Fruit fly (Drosophila melanogaster) whole organism, prepupa: ENCODE data around the gene RpL27.

ENCODE experiments used
- Blimp-1 ChIP-seq: fragments of 200-800 bp; sonication (Bioruptor generic); optimal IDR thresholded peaks from 3 replicates; lab custom pipeline; 2017; ENCODE audit warnings: missing biosample characterization, missing genetic modification characterization, mild to moderate bottlenecking, moderate library complexity, missing genetic modification reagents
- CG10669 ChIP-seq: fragments of 200-800 bp; sonication (Bioruptor generic); optimal IDR thresholded peaks from 3 replicates; lab custom pipeline; 2018; ENCODE audit warnings: missing biosample characterization, mild to moderate bottlenecking, missing genetic modification characterization, moderate library complexity
- CG11294 ChIP-seq: fragments of 200-800 bp; sonication (Bioruptor generic); IDR thresholded peaks from 2 replicates; pipeline ENCODE4 v1.3.6; 2022; ENCODE audit warnings: missing biosample characterization, missing genetic modification characterization
- CG1621 ChIP-seq: fragments of 200-800 bp; sonication (Bioruptor generic); optimal IDR thresholded peaks from 3 replicates; lab custom pipeline; 2018; ENCODE audit warnings: missing biosample characterization, mild to moderate bottlenecking, missing genetic modification characterization
- CG3032 ChIP-seq: fragments of 200-800 bp; optimal IDR thresholded peaks from 2 replicates; lab custom pipeline; 2019; ENCODE audit warnings: missing biosample characterization, mild to moderate bottlenecking, missing genetic modification characterization, moderate library complexity
- CG31627 ChIP-seq: fragments of 200-800 bp; sonication (Bioruptor generic); optimal IDR thresholded peaks from 3 replicates; lab custom pipeline; 2016; ENCODE audit warnings: missing biosample characterization, missing genetic modification characterization
- CG32006 ChIP-seq: fragments of 200-800 bp; sonication (Bioruptor generic); optimal IDR thresholded peaks from 3 replicates; lab custom pipeline; 2017; ENCODE audit warnings: missing biosample characterization, mild to moderate bottlenecking, missing genetic modification characterization
- CG34406 ChIP-seq: fragments of 200-800 bp; sonication (Bioruptor generic); optimal IDR thresholded peaks from 3 replicates; lab custom pipeline; 2016; ENCODE audit warnings: missing biosample characterization, missing genetic modification characterization
- CG3919 ChIP-seq: fragments of 200-800 bp; sonication (Bioruptor generic); optimal IDR thresholded peaks from 3 replicates; lab custom pipeline; 2016; ENCODE audit warnings: missing biosample characterization, missing genetic modification characterization
- CG4318 ChIP-seq: fragments of 200-800 bp; sonication (Bioruptor generic); optimal IDR thresholded peaks from 3 replicates; lab custom pipeline; 2017; ENCODE audit warnings: missing biosample characterization, mild to moderate bottlenecking, missing genetic modification characterization
- CG6163 ChIP-seq: fragments of 200-800 bp; sonication (Bioruptor generic); IDR thresholded peaks from 3 replicates; pipeline ENCODE4 v1.3.6; 2022; ENCODE audit warnings: missing biosample characterization, missing genetic modification characterization
- CG6276 ChIP-seq: fragments of 200-800 bp; sonication (Bioruptor generic); optimal IDR thresholded peaks from 2 replicates; lab custom pipeline; 2017; ENCODE audit warnings: missing biosample characterization, mild to moderate bottlenecking, missing genetic modification characterization
- CG6792 ChIP-seq: fragments of 200-800 bp; sonication (Bioruptor generic); optimal IDR thresholded peaks from 3 replicates; lab custom pipeline; 2016; ENCODE audit warnings: missing biosample characterization, missing genetic modification characterization
- CG6808 ChIP-seq: fragments of 200-800 bp; sonication (Bioruptor generic); optimal IDR thresholded peaks from 3 replicates; lab custom pipeline; 2017; ENCODE audit warnings: missing biosample characterization, missing genetic modification characterization, mild to moderate bottlenecking, moderate library complexity, missing genetic modification reagents
- CG6854 ChIP-seq: fragments of 200-800 bp; sonication (Bioruptor generic); optimal IDR thresholded peaks from 2 replicates; lab custom pipeline; 2017; ENCODE audit warnings: missing biosample characterization, mild to moderate bottlenecking, missing genetic modification characterization
- CG8119 ChIP-seq: fragments of 200-800 bp; sonication (Bioruptor generic); IDR thresholded peaks from 3 replicates; pipeline ENCODE4 v1.3.6; 2022; ENCODE audit warnings: missing biosample characterization, missing genetic modification characterization
- CG8632 ChIP-seq: fragments of 200-800 bp; sonication (Bioruptor generic); optimal IDR thresholded peaks from 3 replicates; lab custom pipeline; 2016; ENCODE audit warnings: missing biosample characterization, missing genetic modification characterization
- Eip75B ChIP-seq: fragments of 200-800 bp; sonication (Bioruptor generic); optimal IDR thresholded peaks from 3 replicates; lab custom pipeline; 2016; ENCODE audit warnings: missing biosample characterization, missing genetic modification characterization
- Eip78C ChIP-seq: fragments of 200-800 bp; sonication (Bioruptor generic); peaks from one replicate; lab custom pipeline; 2016; ENCODE audit warnings: missing biosample characterization, missing genetic modification characterization
- Eip93F ChIP-seq: fragments of 200-800 bp; sonication (Bioruptor generic); optimal IDR thresholded peaks from 2 replicates; lab custom pipeline; 2016; ENCODE audit warnings: missing biosample characterization, mild to moderate bottlenecking, missing genetic modification characterization
- Ets96B ChIP-seq: fragments of 200-800 bp; optimal IDR thresholded peaks from 2 replicates; lab custom pipeline; 2019; ENCODE audit warnings: missing biosample characterization, mild to moderate bottlenecking, missing genetic modification characterization, moderate library complexity
- Gug ChIP-seq: fragments of 200-800 bp; sonication (Bioruptor generic); IDR thresholded peaks from 2 replicates; pipeline ENCODE4 v1.3.6; 2022; ENCODE audit warnings: missing biosample characterization, missing genetic modification characterization
- Hr38 ChIP-seq: sonication (Bioruptor generic); optimal IDR thresholded peaks from 2 replicates; lab custom pipeline; 2016; ENCODE audit warnings: missing biosample characterization, missing genetic modification characterization
- Hr4 ChIP-seq: fragments of 200-800 bp; sonication (Bioruptor generic); optimal IDR thresholded peaks from 3 replicates; lab custom pipeline; 2016; ENCODE audit warnings: missing biosample characterization, missing genetic modification characterization
- Lpt ChIP-seq: fragments of 200-800 bp; sonication (Bioruptor generic); optimal IDR thresholded peaks from 3 replicates; lab custom pipeline; 2016; ENCODE audit warnings: missing biosample characterization, missing genetic modification characterization
- Met ChIP-seq: fragments of 200-800 bp; sonication (Bioruptor generic); optimal IDR thresholded peaks from 3 replicates; lab custom pipeline; 2016; ENCODE audit warnings: missing biosample characterization, missing genetic modification characterization
- OdsH ChIP-seq: fragments of 200-800 bp; sonication (Bioruptor generic); optimal IDR thresholded peaks from 3 replicates; lab custom pipeline; 2016; ENCODE audit warnings: missing biosample characterization, missing genetic modification characterization
- Smox ChIP-seq: fragments of 200-800 bp; sonication (Bioruptor generic); optimal IDR thresholded peaks from 3 replicates; lab custom pipeline; 2016; ENCODE audit warnings: missing biosample characterization, missing genetic modification characterization
- Sox102F ChIP-seq: fragments of 200-800 bp; sonication (Bioruptor generic); optimal IDR thresholded peaks from 2 replicates; lab custom pipeline; 2016; ENCODE audit warnings: missing biosample characterization, mild to moderate bottlenecking, missing genetic modification characterization
- Sox14 ChIP-seq: fragments of 200-800 bp; sonication (Bioruptor generic); optimal IDR thresholded peaks from 3 replicates; lab custom pipeline; 2016; ENCODE audit warnings: missing biosample characterization, missing genetic modification characterization
- achi ChIP-seq: fragments of 200-800 bp; sonication (Bioruptor generic); optimal IDR thresholded peaks from 3 replicates; lab custom pipeline; 2016; ENCODE audit warnings: missing biosample characterization, missing genetic modification characterization
- acj6 ChIP-seq: fragments of 200-800 bp; sonication (Bioruptor generic); optimal IDR thresholded peaks from 3 replicates; lab custom pipeline; 2016; ENCODE audit warnings: missing biosample characterization, missing genetic modification characterization
- cyc ChIP-seq: fragments of 200-800 bp; sonication (Bioruptor generic); optimal IDR thresholded peaks from 3 replicates; lab custom pipeline; 2016; ENCODE audit warnings: missing biosample characterization, missing genetic modification characterization
- dsx ChIP-seq: fragments of 200-800 bp; optimal IDR thresholded peaks from 3 replicates; lab custom pipeline; 2019; ENCODE audit warnings: missing biosample characterization, mild to moderate bottlenecking, missing genetic modification characterization, moderate library complexity; ENCODE audit not compliant: poor library complexity, severe bottlenecking
- eg ChIP-seq: fragments of 200-800 bp; sonication (Bioruptor generic); IDR thresholded peaks from 3 replicates; pipeline ENCODE4 v1.3.6; 2022; ENCODE audit warnings: missing biosample characterization, missing genetic modification characterization
- esn ChIP-seq: fragments of 200-800 bp; sonication (Bioruptor generic); optimal IDR thresholded peaks from 2 replicates; lab custom pipeline; 2016; ENCODE audit warnings: missing biosample characterization, mild to moderate bottlenecking, missing genetic modification characterization, moderate library complexity
- fd85E ChIP-seq: fragments of 200-800 bp; sonication (Bioruptor generic); optimal IDR thresholded peaks from 3 replicates; lab custom pipeline; 2016; ENCODE audit warnings: missing biosample characterization, missing genetic modification characterization
- fkh ChIP-seq: fragments of 200-800 bp; sonication (Bioruptor generic); optimal IDR thresholded peaks from 3 replicates; lab custom pipeline; 2017; ENCODE audit warnings: missing biosample characterization, mild to moderate bottlenecking, missing genetic modification characterization, moderate library complexity
- lz ChIP-seq: fragments of 200-800 bp; sonication (Bioruptor generic); optimal IDR thresholded peaks from 3 replicates; lab custom pipeline; 2016; ENCODE audit warnings: missing biosample characterization, missing genetic modification characterization
- net ChIP-seq: fragments of 200-800 bp; sonication (Bioruptor generic); optimal IDR thresholded peaks from 3 replicates; lab custom pipeline; 2016; ENCODE audit warnings: missing biosample characterization, missing genetic modification characterization
- salr ChIP-seq, 2 experiments: fragments of 200-800 bp; sonication (Bioruptor generic); optimal IDR thresholded peaks; 3 replicates each; lab custom pipeline; 2016 to 2018; ENCODE audit warnings: missing biosample characterization in 2 of 2, missing genetic modification characterization in 2 of 2, mild to moderate bottlenecking in 1 of 2
- spab ChIP-seq: fragments of 200-800 bp; sonication (Bioruptor generic); optimal IDR thresholded peaks from 2 replicates; lab custom pipeline; 2017; ENCODE audit warnings: missing biosample characterization, mild to moderate bottlenecking, missing genetic modification characterization, missing genetic modification reagents
- svp ChIP-seq: fragments of 200-800 bp; sonication (Bioruptor generic); peaks from one replicate; lab custom pipeline; 2016; ENCODE audit warnings: missing biosample characterization, missing genetic modification characterization
- vri ChIP-seq: fragments of 200-800 bp; sonication (Bioruptor generic); optimal IDR thresholded peaks from 3 replicates; lab custom pipeline; 2016; ENCODE audit warnings: missing biosample characterization, mild to moderate bottlenecking, missing genetic modification characterization

Gene RpL27

dm6 chr3R:25646882-25647518, 37.9 kb downstream of the RpL27 start (continued):
- TF ChIP-seq net (peak; percentile 71), Hr38 (GFP tag; lab: Kevin White, UChicago) (peak; percentile 58), Smox (GFP tag; lab: Kevin White, UChicago) (peak; percentile 86), Ets96B (tag; lab: Kevin White, UChicago) (peak; percentile 78), Eip93F (GFP tag; lab: Kevin White, UChicago) (no peak), salr (GFP tag; optimal IDR thresholded peaks at IDR 0.05; lab: Kevin White, UChicago) (peak; percentile 58 to 76), fkh (peak; percentile 52), CG11294 (GFP tag; lab: Robert Waterston, UW) (peak; percentile 63; the same call in 1 of the 2 replicates), Eip75B (GFP tag; lab: Kevin White, UChicago) (peak; percentile 88)
- TF ChIP-seq, all 60 proteins: peak for 58

- TF ChIP-seq Eip78C (peak; percentile 65), Ets96B (tag; lab: Kevin White, UChicago) (peak; percentile 9), achi (GFP tag; lab: Kevin White, UChicago) (peak; percentile 14), net (no peak), CG6808 (GFP tag; lab: Kevin White, UChicago) (peak; percentile 31), CG6792 (GFP tag; lab: Kevin White, UChicago) (no peak), CG6163 (GFP tag; lab: Robert Waterston, UW) (0 out of 3 replicates have a peak, but pooled peaks have one; percentile 26), spab (GFP tag; lab: Kevin White, UChicago) (peak; percentile 3), Eip75B (GFP tag; lab: Kevin White, UChicago) (peak; percentile 14), CG10669 (GFP tag; lab: Kevin White, UChicago) (peak; percentile 19)
- TF ChIP-seq, all 60 proteins: peak for 8
Observed at dm6 chr3R:25644172-25644571, 40.7 kb downstream of the RpL27 start.

- TF ChIP-seq fkh (peak; percentile 21), CG4318 (no peak), Eip78C (peak; percentile 98), dsx (peak; percentile 83), CG6792 (GFP tag; lab: Kevin White, UChicago) (peak; percentile 92), vri (peak; percentile 91), CG6854 (GFP tag; lab: Kevin White, UChicago) (peak; percentile 94), Met (GFP tag; lab: Kevin White, UChicago) (peak; percentile 94), Lpt (GFP tag; lab: Kevin White, UChicago) (peak; percentile 42), CG8119 (GFP tag; lab: Robert Waterston, UW) (peak; percentile 47; the same call in 1 of the 3 replicates), Blimp-1 (peak; percentile 81), fd85E (GFP tag; lab: Kevin White, UChicago) (peak; percentile 42), acj6 (GFP tag; lab: Kevin White, UChicago) (peak; percentile 86), Eip75B (GFP tag; lab: Kevin White, UChicago) (peak; percentile 92), CG3032 (peak; percentile 86), CG6276 (GFP tag; lab: Kevin White, UChicago) (no peak), CG11294 (GFP tag; lab: Robert Waterston, UW) (no peak), CG6808 (GFP tag; lab: Kevin White, UChicago) (peak; percentile 89), Hr4 (peak; percentile 48), CG31627 (peak; percentile 87), CG32006 (peak; percentile 52), Sox14 (GFP tag; lab: Kevin White, UChicago) (peak; percentile 83), Sox102F (GFP tag; lab: Kevin White, UChicago) (peak; percentile 92), Ets96B (tag; lab: Kevin White, UChicago) (peak; percentile 83), svp (GFP tag; lab: Kevin White, UChicago) (peak; percentile 96), CG8632 (GFP tag; lab: Kevin White, UChicago) (peak; percentile 87), CG10669 (GFP tag; lab: Kevin White, UChicago) (peak; percentile 83), Smox (GFP tag; lab: Kevin White, UChicago) (peak; percentile 91), net (peak; percentile 79), lz (GFP tag; lab: Kevin White, UChicago) (peak; percentile 92), Gug (GFP tag; lab: Robert Waterston, UW) (peak; percentile 33; the same call in 1 of the 2 replicates), CG1621 (tag; lab: Kevin White, UChicago) (peak; percentile 78), esn (GFP tag; lab: Kevin White, UChicago) (peak; percentile 96), spab (GFP tag; lab: Kevin White, UChicago) (peak; percentile 81), cyc (GFP tag; lab: Kevin White, UChicago) (peak; percentile 92), OdsH (GFP tag; lab: Kevin White, UChicago) (peak; percentile 89), eg (peak; percentile 31; the same call in 1 of the 3 replicates), CG34406 (GFP tag; lab: Kevin White, UChicago) (peak; percentile 85), CG3919 (GFP tag; lab: Kevin White, UChicago) (peak; percentile 90)
Observed at dm6 chr3R:25640463-25640862, 44.4 kb downstream of the RpL27 start.
